Fruit fly (Drosophila melanogaster) S2 (cell line): Measurements from ENCODE around the gene Acph-1.

Source experiments
- CG8478 ChIP-seq: fragments of >200 bp; optimal IDR thresholded peaks from 2 replicates; lab custom pipeline; 2018
- CTCF ChIP-seq, 2 experiments: fragments of >200 bp; optimal IDR thresholded peaks; 2 replicates each; lab custom pipeline; 2018

The Acph-1 gene

DNA sequence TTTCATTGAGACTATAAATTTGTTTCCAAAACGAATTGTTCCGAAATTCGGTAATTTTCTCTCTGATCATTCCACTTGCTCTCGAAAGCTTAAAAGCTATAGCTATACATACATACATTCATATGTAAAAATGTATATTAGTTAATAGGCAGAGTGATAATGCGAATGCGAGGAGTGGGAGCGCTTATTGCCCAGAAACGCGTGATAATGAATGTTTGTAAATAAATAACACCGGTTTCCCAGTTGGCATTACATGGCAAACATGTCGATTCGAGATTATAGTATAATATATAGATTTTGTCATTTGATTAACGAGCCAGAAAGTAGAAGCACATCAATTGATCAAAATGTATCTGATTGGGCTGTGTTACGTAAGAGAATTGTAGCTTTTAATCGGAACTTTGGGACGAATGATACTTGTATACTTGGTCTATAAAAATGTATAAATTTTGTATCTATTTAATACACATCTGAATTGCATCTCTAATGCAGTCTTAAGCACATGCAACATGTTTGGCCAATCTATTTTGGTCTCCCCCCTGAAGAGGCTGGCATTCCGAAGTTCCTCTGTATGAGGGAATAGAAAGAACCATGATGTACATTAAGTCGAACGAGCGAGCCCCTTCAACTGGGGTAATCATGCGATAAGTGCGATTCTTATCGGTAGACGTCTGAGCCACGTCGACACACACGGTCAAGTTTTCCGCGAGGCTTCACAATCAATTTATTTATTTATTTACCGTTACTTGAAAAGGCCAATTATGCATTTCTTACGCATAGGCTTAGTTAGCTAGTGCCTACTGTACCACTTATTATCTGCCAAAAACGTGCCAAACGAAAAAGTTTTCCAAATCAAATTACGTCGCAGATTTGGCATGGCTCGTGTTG is 19.6 kb upstream of the Acph-1 start:
- no peak for TF ChIP-seq CTCF (optimal IDR thresholded peaks at IDR 0.05; lab: Kevin White, UChicago)
- TF ChIP-seq CG8478 = no peak

dm6 chr3R:30009173-30009572 is 16.0 kb upstream of the Acph-1 start, which contains the start of gene CG7912:
CG7912 (minus strand) TSS chr3R:30009189.
- TF ChIP-seq CG8478 = no peak
- no peak for TF ChIP-seq CTCF (optimal IDR thresholded peaks at IDR 0.05; lab: Kevin White, UChicago)

DNA sequence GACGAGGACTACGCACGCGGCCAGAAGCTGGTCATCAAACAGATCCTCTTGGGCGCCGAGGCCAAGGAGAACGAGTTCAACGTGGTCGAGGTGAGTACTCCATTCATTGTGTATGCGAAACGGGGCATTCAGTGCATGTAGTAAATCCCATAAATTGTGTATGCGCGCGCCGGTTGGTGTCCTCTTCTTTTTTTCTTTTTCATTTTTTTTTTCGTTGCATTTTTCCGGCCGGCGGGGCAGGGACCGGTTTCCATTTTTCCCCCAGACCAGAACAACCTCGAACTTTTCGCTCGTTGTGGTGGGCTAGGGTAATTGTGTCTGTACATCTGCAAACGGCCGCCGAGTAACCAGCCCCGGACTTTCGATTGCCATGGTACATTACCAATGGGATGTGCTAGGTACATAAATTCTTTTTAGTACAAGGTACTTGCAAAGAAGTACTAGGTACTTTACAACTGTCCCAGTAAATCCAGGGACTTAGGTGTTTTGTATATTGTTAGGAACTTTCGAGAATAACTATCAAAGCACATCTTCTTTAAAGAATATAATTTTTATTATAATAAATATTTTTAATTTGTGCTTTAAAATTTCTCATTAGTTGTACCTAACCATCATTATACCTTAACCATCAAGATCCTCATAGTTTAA is 12.2 kb upstream of the Acph-1 start:
- TF ChIP-seq CG8478 (no peak), CTCF (optimal IDR thresholded peaks at IDR 0.05; lab: Kevin White, UChicago) (no peak)

DNA sequence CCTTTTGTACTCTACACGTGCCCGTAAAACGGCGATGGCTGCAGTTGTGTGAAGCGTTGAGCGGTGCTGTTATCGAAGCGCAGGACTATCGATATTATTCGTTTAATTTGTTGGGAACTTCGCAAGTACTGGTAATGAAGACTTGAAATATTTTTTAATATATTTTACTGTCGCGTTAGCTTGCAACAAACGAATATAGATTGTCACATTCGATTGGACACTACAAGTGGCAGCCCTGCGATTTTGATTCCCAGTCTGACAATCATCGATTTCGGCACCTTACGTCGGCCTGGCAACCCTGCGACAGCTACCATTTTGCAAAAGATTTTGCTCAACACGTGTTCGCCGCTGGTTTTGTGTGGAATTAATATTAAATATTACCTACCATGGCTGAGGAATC is 11.4 kb upstream of the Acph-1 start, which contains the start of the genes Nlp and Nph:
TSS of gene Nlp (plus strand) at position 138 of the 400 bp plus-strand sequence.
TSS of gene Nph (minus strand) at position 214 of the 400 bp plus-strand sequence.
- no peak for TF ChIP-seq CG8478
- TF ChIP-seq CTCF (optimal IDR thresholded peaks at IDR 0.05; lab: Kevin White, UChicago) = peak in 1 of 2 experiments; percentile 2

DNA sequence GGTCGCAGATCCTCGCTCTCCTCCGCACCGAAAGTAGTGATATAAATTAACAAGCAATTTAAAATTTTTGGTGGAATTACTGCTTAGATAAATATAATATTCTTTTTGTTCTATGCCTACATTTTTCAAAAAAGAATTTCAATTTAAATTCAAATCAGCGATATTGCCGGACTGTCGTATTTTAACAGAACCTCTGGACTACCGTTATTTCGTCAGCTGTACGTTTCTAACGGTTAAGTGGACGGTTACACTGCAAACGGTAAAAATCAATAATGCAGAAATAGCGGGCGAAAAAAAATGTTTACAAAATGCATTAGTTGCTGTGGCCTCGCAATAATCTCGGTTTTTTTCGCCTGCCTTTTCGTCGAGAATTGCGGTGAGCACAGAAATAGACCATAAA is 7.1 kb upstream of the Acph-1 start, which contains the start of gene Tace:
TSS of gene Tace (plus strand) at position 245 of the 400 bp plus-strand sequence.
- no peak for TF ChIP-seq CG8478
- peak in 1 of 2 experiments; percentile 21 for TF ChIP-seq CTCF (optimal IDR thresholded peaks at IDR 0.05; lab: Kevin White, UChicago)

dm6 chr3R:29999495-29999894 is 6.3 kb upstream of the Acph-1 start, which contains the start of gene CG34298:
CG34298 (plus strand) TSS chr3R:29999795.
- TF ChIP-seq CG8478 (no peak), CTCF (optimal IDR thresholded peaks at IDR 0.05; lab: Kevin White, UChicago) (no peak)

DNA sequence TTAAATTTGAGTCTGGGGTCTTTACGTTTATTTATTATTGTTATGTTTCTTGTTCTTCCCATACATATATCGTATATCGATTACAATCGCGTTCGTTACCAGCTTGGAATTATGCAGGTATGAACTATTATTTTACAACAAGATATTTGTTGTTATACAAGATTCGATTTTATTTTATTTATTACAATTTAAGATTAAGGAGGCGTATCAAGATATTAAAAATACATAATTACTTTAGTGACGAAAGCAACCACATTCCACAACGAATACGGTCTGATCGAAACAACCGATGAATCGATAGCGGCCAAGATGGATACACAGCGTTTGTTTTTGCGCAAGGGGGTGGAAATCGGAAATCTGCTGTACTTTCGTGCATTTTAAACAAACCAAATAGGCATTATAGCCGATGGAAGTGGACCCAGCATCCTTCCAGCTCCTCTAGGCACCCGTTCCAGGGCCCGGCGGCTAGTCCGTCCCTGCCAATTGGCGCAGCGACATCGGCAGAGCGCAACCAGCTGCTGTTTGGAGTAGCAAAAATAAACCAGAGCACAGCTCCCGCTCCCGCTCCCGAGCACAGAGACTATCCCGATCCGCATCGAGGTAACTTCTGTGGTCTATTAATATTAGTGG is 4.5 kb upstream of the Acph-1 start, which contains the start of the genes CG15525 and CG11504:
TSS of gene CG15525 (minus strand) at position 70 of the 630 bp plus-strand sequence.
TSS of gene CG11504 (plus strand) at position 294 of the 630 bp plus-strand sequence.
- no peak for TF ChIP-seq CTCF (optimal IDR thresholded peaks at IDR 0.05; lab: Kevin White, UChicago)
- no peak for TF ChIP-seq CG8478

dm6 chr3R:29995035-29995434 is 1.8 kb upstream of the Acph-1 start, which contains the start of the genes CG7903 and Sas-6:
CG7903 (minus strand) TSS chr3R:29995231.
Sas-6 (plus strand) TSS chr3R:29995357.
- TF ChIP-seq CTCF (optimal IDR thresholded peaks at IDR 0.05; lab: Kevin White, UChicago) (no peak), CG8478 (no peak)

- TF ChIP-seq CG8478 = no peak
- no peak for TF ChIP-seq CTCF (optimal IDR thresholded peaks at IDR 0.05; lab: Kevin White, UChicago)
Observed at dm6 chr3R:29990681-29991080, 2.5 kb downstream of the Acph-1 start.

DNA sequence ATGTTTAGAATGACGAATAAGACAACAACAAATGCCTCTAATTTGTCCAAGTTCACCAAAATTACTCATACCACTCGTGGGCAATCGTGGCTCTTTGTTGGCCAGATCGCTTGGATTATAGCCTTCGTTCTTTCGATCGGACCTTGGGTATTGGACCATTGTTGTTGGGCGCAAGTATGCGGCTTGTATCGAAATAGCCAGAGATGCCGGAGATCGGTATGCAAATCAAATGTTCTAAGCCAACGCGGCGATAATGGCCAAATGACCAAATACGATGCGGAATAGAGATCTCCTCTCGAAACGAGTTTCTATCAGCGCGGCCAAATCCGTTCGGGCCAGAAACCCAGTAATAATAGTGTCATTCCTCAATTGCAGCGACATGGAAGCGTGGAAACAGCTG is 8.0 kb downstream of the Acph-1 start:
- TF ChIP-seq CG8478 (no peak), CTCF (optimal IDR thresholded peaks at IDR 0.05; lab: Kevin White, UChicago) (no peak)

dm6 chr3R:29983886-29984285 is 9.3 kb downstream of the Acph-1 start:
- TF ChIP-seq CTCF (optimal IDR thresholded peaks at IDR 0.05; lab: Kevin White, UChicago) = no peak
- TF ChIP-seq CG8478 = no peak

DNA sequence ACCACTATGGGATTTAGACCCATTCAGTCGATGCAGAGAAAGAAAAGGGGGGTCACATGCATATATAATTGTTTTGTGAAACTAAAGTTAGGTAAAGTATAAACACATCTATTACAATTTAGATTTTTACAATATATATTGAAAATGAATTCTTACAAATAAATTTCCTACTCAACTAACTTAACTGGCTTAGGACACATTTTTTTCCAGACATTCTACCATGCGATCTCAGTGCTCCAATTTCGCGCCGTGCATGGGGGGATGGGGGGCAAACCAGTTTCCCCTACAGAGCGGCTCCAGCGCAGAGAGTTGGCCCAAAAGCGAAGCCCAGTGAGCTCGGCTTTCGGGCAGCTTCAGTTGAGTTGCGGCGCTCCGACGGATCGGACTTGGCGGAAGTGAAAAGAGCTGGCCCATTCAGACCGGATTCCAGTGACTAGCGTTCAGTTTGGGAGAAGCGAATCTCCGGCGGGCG is 10.1 kb downstream of the Acph-1 start, which contains the start of gene CG7896:
TSS of gene CG7896 (plus strand) at position 354 of the 472 bp plus-strand sequence.
- no peak for TF ChIP-seq CG8478
- no peak for TF ChIP-seq CTCF (optimal IDR thresholded peaks at IDR 0.05; lab: Kevin White, UChicago)

DNA sequence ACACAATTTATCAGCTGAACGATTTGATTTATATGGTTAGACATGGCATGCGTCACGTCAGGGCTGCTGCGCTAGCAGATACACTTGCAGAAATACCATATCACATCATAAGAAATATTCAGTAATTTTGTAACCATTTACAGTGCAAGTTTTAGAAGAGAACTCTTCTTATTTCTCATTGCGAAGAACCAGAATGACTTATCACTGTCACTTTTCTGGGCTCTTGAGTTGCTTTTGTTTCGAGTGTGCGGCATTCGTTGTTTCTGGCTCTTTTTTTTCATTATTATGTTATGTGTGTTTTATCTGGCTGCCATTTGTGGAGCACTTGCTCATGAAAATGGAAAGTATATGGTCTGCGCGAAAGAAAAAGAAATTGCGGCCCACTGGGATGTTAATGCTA is 11.2 kb downstream of the Acph-1 start:
- TF ChIP-seq CG8478 (no peak), CTCF (optimal IDR thresholded peaks at IDR 0.05; lab: Kevin White, UChicago) (no peak)

- no peak for TF ChIP-seq CG8478
- no peak for TF ChIP-seq CTCF (optimal IDR thresholded peaks at IDR 0.05; lab: Kevin White, UChicago)
Observed at dm6 chr3R:29981479-29981878, 11.7 kb downstream of the Acph-1 start.

DNA sequence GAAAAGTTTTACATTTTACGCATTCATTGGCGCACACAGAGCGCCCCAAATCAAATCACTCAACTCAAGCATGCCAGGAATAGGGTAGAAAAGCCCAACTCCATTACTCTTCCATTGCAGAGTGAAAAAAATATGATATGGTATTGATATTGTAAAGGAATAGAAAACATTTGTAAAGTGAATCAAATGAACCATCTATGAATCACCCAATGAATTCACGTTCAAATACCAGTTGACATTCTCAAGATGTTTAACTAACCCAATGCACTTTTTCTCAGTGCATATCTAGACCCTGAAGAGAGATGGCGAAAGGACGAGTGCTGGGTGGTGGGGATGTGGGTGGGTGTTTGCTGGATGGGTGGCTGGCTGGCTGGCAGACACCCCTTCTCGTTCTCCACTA is 14.6 kb downstream of the Acph-1 start:
- TF ChIP-seq CG8478 = no peak
- TF ChIP-seq CTCF (optimal IDR thresholded peaks at IDR 0.05; lab: Kevin White, UChicago) = no peak
